Worm (Caenorhabditis elegans) whole organism, late embryonic: Measurements from ENCODE around the gene D1086.18.

Experiments
- dmd-4 ChIP-seq: sonication (generic microtip); optimal IDR thresholded peaks from 2 replicates; lab custom pipeline; 2016; ENCODE audit warnings: borderline replicate concordance, missing genetic modification characterization, missing compliant biosample characterization
- dve-1 ChIP-seq: sonication (generic microtip); optimal IDR thresholded peaks from 2 replicates; lab custom pipeline; 2017; ENCODE audit warnings: antibody characterized with exemption, mild to moderate bottlenecking, missing genetic modification characterization, missing compliant biosample characterization
- hlh-30 ChIP-seq: sonication (generic microtip); optimal IDR thresholded peaks from 2 replicates; lab custom pipeline; 2017; ENCODE audit warnings: antibody characterized with exemption, missing genetic modification characterization, missing compliant biosample characterization; ENCODE audit not compliant: insufficient read depth

DNA sequence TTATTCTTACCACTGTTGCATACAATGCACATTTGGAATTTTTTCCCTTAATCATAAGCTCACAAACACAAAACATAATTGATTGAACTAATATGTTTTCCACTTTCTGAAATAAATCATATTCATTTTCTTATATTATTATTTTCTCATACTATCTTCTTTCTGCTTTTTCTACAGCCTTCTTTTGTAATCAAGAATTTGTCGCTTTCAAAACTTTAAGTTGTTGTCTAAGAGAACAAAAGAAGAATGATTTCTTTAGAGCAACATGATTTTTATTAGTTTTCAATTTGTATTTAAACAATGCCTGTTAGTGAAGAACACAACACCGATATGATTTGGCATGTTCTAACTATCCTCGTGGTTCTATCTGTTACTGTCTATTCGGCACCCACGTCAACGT, 1.7 kb upstream of the D1086.18 start, which contains the start of gene D1086.7:
- TF ChIP-seq dmd-4 (tag; lab: Kevin White, UChicago) (no peak), dve-1 (tag; lab: Kevin White, UChicago) (no peak), hlh-30 (tag; lab: Kevin White, UChicago) (no peak)
